Fruit fly (Drosophila melanogaster) whole organism, embryonic: ENCODE measurements around the gene E23.

ENCODE experiments used
- Adf1 ChIP-seq: fragments of 200-800 bp; sonication (Bioruptor generic); IDR thresholded peaks from 2 replicates; pipeline ENCODE4 v1.3.6; 2022; ENCODE audit warnings: missing biosample characterization, missing genetic modification characterization
- Antp ChIP-seq: fragments of 200-800 bp; sonication (Bioruptor generic); optimal IDR thresholded peaks from 3 replicates; lab custom pipeline; 2016; ENCODE audit warnings: missing biosample characterization, missing genetic modification characterization
- Atf3 ChIP-seq: fragments of 200-800 bp; sonication (Bioruptor generic); optimal IDR thresholded peaks from 3 replicates; lab custom pipeline; 2016; ENCODE audit warnings: missing biosample characterization, missing genetic modification characterization
- Blimp-1 ChIP-seq: fragments of 200-800 bp; sonication (Bioruptor generic); optimal IDR thresholded peaks from 3 replicates; lab custom pipeline; 2018; ENCODE audit warnings: missing biosample characterization, missing genetic modification characterization, mild to moderate bottlenecking, moderate library complexity, missing genetic modification reagents
- Bteb2 ChIP-seq: fragments of 200-800 bp; sonication (Bioruptor generic); optimal IDR thresholded peaks from 2 replicates; lab custom pipeline; 2016; ENCODE audit warnings: missing biosample characterization, missing genetic modification characterization
- CG10147 ChIP-seq: fragments of 200-800 bp; sonication (Bioruptor generic); optimal IDR thresholded peaks from 2 replicates; lab custom pipeline; 2019; ENCODE audit warnings: missing biosample characterization, mild to moderate bottlenecking, missing genetic modification characterization, moderate library complexity
- CG10366 ChIP-seq: fragments of 200-800 bp; sonication (Bioruptor generic); IDR thresholded peaks from 2 replicates; pipeline ENCODE4 v1.3.6; 2022; ENCODE audit warnings: missing biosample characterization, missing genetic modification characterization
- CG13624 ChIP-seq: fragments of 200-800 bp; sonication (Bioruptor generic); optimal IDR thresholded peaks from 2 replicates; lab custom pipeline; 2016; ENCODE audit warnings: missing biosample characterization, missing genetic modification characterization
- CG17568 ChIP-seq: fragments of 200-800 bp; sonication (Bioruptor generic); optimal IDR thresholded peaks from 2 replicates; lab custom pipeline; 2018; ENCODE audit warnings: missing biosample characterization, mild to moderate bottlenecking, missing genetic modification characterization, moderate library complexity
- CG1792 ChIP-seq: fragments of 200-800 bp; sonication (Bioruptor generic); optimal IDR thresholded peaks from 2 replicates; lab custom pipeline; 2016; ENCODE audit warnings: missing biosample characterization, missing genetic modification characterization
- CG18011 ChIP-seq: fragments of 200-800 bp; sonication (Bioruptor generic); optimal IDR thresholded peaks from 2 replicates; lab custom pipeline; 2017; ENCODE audit warnings: missing biosample characterization, missing genetic modification characterization, mild to moderate bottlenecking, moderate library complexity, missing genotype
- CG30431 ChIP-seq: fragments of 200-800 bp; sonication (Bioruptor generic); optimal IDR thresholded peaks from 2 replicates; lab custom pipeline; 2017; ENCODE audit warnings: missing biosample characterization, missing genetic modification characterization
- CG32772 ChIP-seq: fragments of 200-800 bp; sonication (Bioruptor generic); IDR thresholded peaks from 2 replicates; pipeline ENCODE4 v1.3.6; 2022; ENCODE audit warnings: missing biosample characterization, missing genetic modification characterization
- CG42726 ChIP-seq: fragments of 200-800 bp; sonication (Bioruptor generic); IDR thresholded peaks from 2 replicates; pipeline ENCODE4 v1.3.6; 2022; ENCODE audit warnings: missing biosample characterization, missing genetic modification characterization; ENCODE audit not compliant: partially characterized antibody
- CG5245 ChIP-seq: fragments of 200-800 bp; sonication (Bioruptor generic); optimal IDR thresholded peaks from 3 replicates; lab custom pipeline; 2016; ENCODE audit warnings: missing biosample characterization, missing genetic modification characterization
- CG8359 ChIP-seq: fragments of 200-800 bp; sonication (Bioruptor generic); optimal IDR thresholded peaks from 2 replicates; lab custom pipeline; 2017; ENCODE audit warnings: missing biosample characterization, mild to moderate bottlenecking, missing genetic modification characterization, borderline replicate concordance
- CG8765 ChIP-seq: fragments of 200-800 bp; sonication (Bioruptor generic); IDR thresholded peaks from 2 replicates; pipeline ENCODE4 v1.3.6; 2022; ENCODE audit warnings: missing biosample characterization, missing genetic modification characterization
- Dp ChIP-seq: fragments of 200-800 bp; sonication (Bioruptor generic); optimal IDR thresholded peaks from 2 replicates; lab custom pipeline; 2018; ENCODE audit warnings: missing biosample characterization, mild to moderate bottlenecking, missing genetic modification characterization, moderate library complexity
- Ets65A ChIP-seq: fragments of 200-800 bp; sonication (Bioruptor generic); peaks from one replicate; lab custom pipeline; 2016; ENCODE audit warnings: missing biosample characterization, missing genetic modification characterization
- H2.0 ChIP-seq: fragments of 200-800 bp; sonication (Bioruptor generic); IDR thresholded peaks from 2 replicates; pipeline ENCODE4 v1.3.6; 2022; ENCODE audit warnings: missing biosample characterization, missing genetic modification characterization
- HLH54F ChIP-seq: fragments of 200-800 bp; sonication (Bioruptor generic); optimal IDR thresholded peaks from 3 replicates; lab custom pipeline; 2016; ENCODE audit warnings: missing biosample characterization, missing genetic modification characterization
- HmgD ChIP-seq: fragments of 200-800 bp; sonication (Bioruptor generic); optimal IDR thresholded peaks from 3 replicates; lab custom pipeline; 2016; ENCODE audit warnings: missing biosample characterization, missing genetic modification characterization
- Hsf ChIP-seq: fragments of 200-800 bp; sonication (Bioruptor generic); optimal IDR thresholded peaks from 3 replicates; lab custom pipeline; 2016; ENCODE audit warnings: missing biosample characterization, missing genetic modification characterization
- MESR4 ChIP-seq: fragments of 200-800 bp; sonication (Bioruptor generic); optimal IDR thresholded peaks from 2 replicates; lab custom pipeline; 2018; ENCODE audit warnings: missing biosample characterization, mild to moderate bottlenecking, missing genetic modification characterization, moderate library complexity
- NC2α ChIP-seq: fragments of 200-800 bp; sonication (Bioruptor generic); optimal IDR thresholded peaks from 2 replicates; lab custom pipeline; 2016; ENCODE audit warnings: missing biosample characterization, missing genetic modification characterization
- NC2β ChIP-seq: fragments of 200-800 bp; sonication (Bioruptor generic); optimal IDR thresholded peaks from 2 replicates; lab custom pipeline; 2016; ENCODE audit warnings: missing biosample characterization, missing genetic modification characterization
- Neu2 ChIP-seq: fragments of 200-800 bp; sonication (Bioruptor generic); optimal IDR thresholded peaks from 3 replicates; lab custom pipeline; 2016; ENCODE audit warnings: missing biosample characterization, missing genetic modification characterization, borderline replicate concordance
- Optix ChIP-seq: fragments of 200-800 bp; sonication (Bioruptor generic); IDR thresholded peaks from 3 replicates; pipeline ENCODE4 v1.3.6; 2022; ENCODE audit warnings: missing biosample characterization, missing genetic modification characterization
- Poxn ChIP-seq: fragments of 200-800 bp; sonication (Bioruptor generic); IDR thresholded peaks from 2 replicates; pipeline ENCODE4 v1.3.6; 2022; ENCODE audit warnings: missing biosample characterization, missing genetic modification characterization
- Six4 ChIP-seq: fragments of 200-800 bp; sonication (Bioruptor generic); optimal IDR thresholded peaks from 2 replicates; lab custom pipeline; 2016; ENCODE audit warnings: missing biosample characterization, missing genetic modification characterization
- cas ChIP-seq: fragments of 200-800 bp; sonication (Bioruptor generic); IDR thresholded peaks from 2 replicates; pipeline ENCODE4 v1.3.6; 2022; ENCODE audit warnings: missing biosample characterization, missing genetic modification characterization
- ems ChIP-seq: fragments of 200-800 bp; sonication (Bioruptor generic); optimal IDR thresholded peaks from 3 replicates; lab custom pipeline; 2016; ENCODE audit warnings: missing biosample characterization, missing genetic modification characterization
- gce ChIP-seq: fragments of 200-800 bp; sonication (Bioruptor generic); IDR thresholded peaks from 3 replicates; pipeline ENCODE4 v1.3.6; 2022; ENCODE audit warnings: missing biosample characterization, missing genetic modification characterization
- insv ChIP-seq, 2 experiments: fragments of 200-800 bp; sonication (Bioruptor generic); optimal IDR thresholded peaks; 3 replicates each; lab custom pipeline; 2016 to 2018; ENCODE audit warnings: missing biosample characterization in 2 of 2, missing genetic modification characterization in 2 of 2
- jing ChIP-seq: fragments of 200-800 bp; sonication (Bioruptor generic); optimal IDR thresholded peaks from 2 replicates; lab custom pipeline; 2018; ENCODE audit warnings: missing biosample characterization, mild to moderate bottlenecking, missing genetic modification characterization
- kah ChIP-seq: fragments of 200-800 bp; sonication (Bioruptor generic); optimal IDR thresholded peaks from 2 replicates; lab custom pipeline; 2018; ENCODE audit warnings: missing biosample characterization, mild to moderate bottlenecking, missing genetic modification characterization
- klu ChIP-seq: fragments of 200-800 bp; sonication (Bioruptor generic); IDR thresholded peaks from 2 replicates; pipeline ENCODE4 v1.3.6; 2022; ENCODE audit warnings: missing biosample characterization, missing genetic modification characterization
- maf-S ChIP-seq: fragments of 200-800 bp; sonication (Bioruptor generic); optimal IDR thresholded peaks from 2 replicates; lab custom pipeline; 2016; ENCODE audit warnings: missing biosample characterization, missing genetic modification characterization
- org-1 ChIP-seq: fragments of 200-800 bp; sonication (Bioruptor generic); optimal IDR thresholded peaks from 2 replicates; lab custom pipeline; 2017; ENCODE audit warnings: missing biosample characterization, missing genetic modification characterization
- pnt ChIP-seq: fragments of 200-800 bp; sonication (Bioruptor generic); optimal IDR thresholded peaks from 3 replicates; lab custom pipeline; 2016; ENCODE audit warnings: missing biosample characterization, missing genetic modification characterization
- pum ChIP-seq: fragments of 200-800 bp; sonication (Bioruptor generic); optimal IDR thresholded peaks from 2 replicates; lab custom pipeline; 2016; ENCODE audit warnings: missing biosample characterization, missing genetic modification characterization
- rib ChIP-seq: fragments of 200-800 bp; sonication (Bioruptor generic); IDR thresholded peaks from 2 replicates; pipeline ENCODE4 v1.3.6; 2022; ENCODE audit warnings: missing biosample characterization, missing genetic modification characterization
- ro ChIP-seq: fragments of 200-800 bp; sonication (Bioruptor generic); IDR thresholded peaks from 2 replicates; pipeline ENCODE4 v1.3.6; 2022; ENCODE audit warnings: missing biosample characterization, missing genetic modification characterization
- sc ChIP-seq, 3 experiments: fragments of >200 bp in 2 of 3; fragments of 200-800 bp in 1 of 3; sonication (Bioruptor generic) in 1 of 3; optimal IDR thresholded peaks; 2 replicates in 2 of 3; 3 replicates in 1 of 3; lab custom pipeline; 2017; ENCODE audit warnings: mild to moderate bottlenecking in 1 of 3, missing biosample characterization in 1 of 3, missing genetic modification characterization in 1 of 3, missing genetic modification reagents in 1 of 3
- slp2 ChIP-seq: fragments of 200-800 bp; sonication (Bioruptor generic); optimal IDR thresholded peaks from 2 replicates; lab custom pipeline; 2016; ENCODE audit warnings: missing biosample characterization, missing genetic modification characterization
- tap ChIP-seq: fragments of 200-800 bp; optimal IDR thresholded peaks from 3 replicates; lab custom pipeline; 2019; ENCODE audit warnings: missing biosample characterization, mild to moderate bottlenecking, missing genetic modification characterization, moderate library complexity
- tll ChIP-seq, 2 experiments: fragments of 200-800 bp in 1 of 2; fragments of >200 bp in 1 of 2; sonication (Bioruptor generic) in 1 of 2; optimal IDR thresholded peaks; 2 replicates each; lab custom pipeline; 2017 to 2019; ENCODE audit warnings: missing biosample characterization in 2 of 2, missing genetic modification characterization in 2 of 2, mild to moderate bottlenecking in 1 of 2, moderate library complexity in 1 of 2
- tna ChIP-seq: fragments of 200-800 bp; sonication (Bioruptor generic); IDR thresholded peaks from 2 replicates; pipeline ENCODE4 v1.3.6; 2022; ENCODE audit warnings: missing biosample characterization, missing genetic modification characterization; ENCODE audit not compliant: partially characterized antibody
- toy ChIP-seq: fragments of 200-800 bp; sonication (Bioruptor generic); IDR thresholded peaks from 2 replicates; pipeline ENCODE4 v1.3.6; 2022; ENCODE audit warnings: missing biosample characterization, missing genetic modification characterization
- unpg ChIP-seq: fragments of 200-800 bp; sonication (Bioruptor generic); optimal IDR thresholded peaks from 3 replicates; lab custom pipeline; 2018; ENCODE audit warnings: missing biosample characterization, mild to moderate bottlenecking, missing genetic modification characterization, moderate library complexity
- usp ChIP-seq: fragments of >200 bp; optimal IDR thresholded peaks from 2 replicates; lab custom pipeline; 2017; ENCODE audit warnings: missing biosample characterization, missing genetic modification characterization

E23 gene

dm6 chr2L:3376684-3377086 is 22.1 kb upstream of the E23 start, which contains the start of the genes CG9662 and Ptpa (continued):
- peak in 1 of 2 experiments; percentile 17 for TF ChIP-seq insv (GFP tag; optimal IDR thresholded peaks at IDR 0.05; lab: Kevin White, UChicago)
- TF ChIP-seq H2.0 (GFP tag; lab: Robert Waterston, UW) = peak; percentile 88
- TF ChIP-seq toy (GFP tag; lab: Robert Waterston, UW) = no peak
- TF ChIP-seq CG42726 (GFP tag; lab: Robert Waterston, UW) = peak; percentile 76
- TF ChIP-seq Neu2 (GFP tag; lab: Kevin White, UChicago) = peak; percentile 15
- TF ChIP-seq slp2 (GFP tag; lab: Kevin White, UChicago) = peak; percentile 71
- peak; percentile 91 for TF ChIP-seq CG13624
- TF ChIP-seq sc (optimal IDR thresholded peaks at IDR 0.05; lab: Kevin White, UChicago) = no peak
- peak; percentile 58 for TF ChIP-seq sc (GFP tag; optimal IDR thresholded peaks at IDR 0.05; lab: Kevin White, UChicago)
- peak; percentile 65 for TF ChIP-seq Six4 (GFP tag; lab: Kevin White, UChicago)
- peak; percentile 76 for TF ChIP-seq CG1792 (GFP tag; lab: Kevin White, UChicago)
- TF ChIP-seq Antp = peak; percentile 92
- peak; percentile 35 for TF ChIP-seq MESR4 (GFP tag; lab: Kevin White, UChicago)
- no peak for TF ChIP-seq Blimp-1 (GFP tag; lab: Kevin White, UChicago)
- peak; percentile 99 for TF ChIP-seq Ets65A (GFP tag; lab: Kevin White, UChicago)
- peak; percentile 39; the same call in 1 of the 2 replicates for TF ChIP-seq ro (GFP tag; lab: Robert Waterston, UW)
- peak; percentile 43 for TF ChIP-seq HmgD
- peak; percentile 35 for TF ChIP-seq Dp
- no peak for TF ChIP-seq CG17568 (GFP tag; lab: Kevin White, UChicago)
- peak; percentile 42 for TF ChIP-seq CG18011 (GFP tag; lab: Kevin White, UChicago)
- TF ChIP-seq NC2β (GFP tag; lab: Kevin White, UChicago) = peak; percentile 78
- TF ChIP-seq Optix (GFP tag; lab: Robert Waterston, UW) = peak; percentile 82
- peak; percentile 76 for TF ChIP-seq CG32772 (GFP tag; lab: Robert Waterston, UW)
- no peak for TF ChIP-seq gce
- peak; percentile 85 for TF ChIP-seq klu (GFP tag; lab: Robert Waterston, UW)
- TF ChIP-seq ems (GFP tag; lab: Kevin White, UChicago) = peak; percentile 82
- peak; percentile 66 for TF ChIP-seq CG5245
- peak; percentile 66 for TF ChIP-seq unpg
- TF ChIP-seq maf-S (GFP tag; lab: Kevin White, UChicago) = peak; percentile 85
- peak; percentile 54 for TF ChIP-seq jing (GFP tag; lab: Kevin White, UChicago)
- peak; percentile 66 for TF ChIP-seq CG8765 (GFP tag; lab: Robert Waterston, UW)
- peak; percentile 56; the same call in 1 of the 2 replicates for TF ChIP-seq rib (GFP tag; lab: Robert Waterston, UW)
- TF ChIP-seq cas (GFP tag; lab: Robert Waterston, UW) = peak; percentile 47; the same call in 1 of the 2 replicates
- TF ChIP-seq NC2α (GFP tag; lab: Kevin White, UChicago) = peak; percentile 75
- peak; percentile 91 for TF ChIP-seq Hsf (GFP tag; lab: Kevin White, UChicago)
- TF ChIP-seq Atf3 (GFP tag; lab: Kevin White, UChicago) = peak; percentile 79
- TF ChIP-seq tna = peak; percentile 70
- peak; percentile 16 for TF ChIP-seq tap
- peak; percentile 8 for TF ChIP-seq org-1 (GFP tag; lab: Kevin White, UChicago)
- peak; percentile 88 for TF ChIP-seq pum (GFP tag; lab: Kevin White, UChicago)
- peak; percentile 92 for TF ChIP-seq CG10366
- peak; percentile 90 for TF ChIP-seq HLH54F (GFP tag; lab: Kevin White, UChicago)
- peak; percentile 55 for TF ChIP-seq CG10147 (GFP tag; lab: Kevin White, UChicago)
- peak; percentile 74 for TF ChIP-seq CG30431 (GFP tag; lab: Kevin White, UChicago)
- peak; percentile 81 for TF ChIP-seq Bteb2 (GFP tag; lab: Kevin White, UChicago)
- peak in 1 of 2 experiments; percentile 81 for TF ChIP-seq tll (GFP tag; optimal IDR thresholded peaks at IDR 0.05; lab: Kevin White, UChicago)
- no peak for TF ChIP-seq kah (GFP tag; lab: Kevin White, UChicago)
- TF ChIP-seq usp (GFP tag; lab: Kevin White, UChicago) = no peak
- TF ChIP-seq pnt = peak; percentile 93
- TF ChIP-seq Adf1 = peak; percentile 50
- TF ChIP-seq CG8359 = peak; percentile 13
- TF ChIP-seq Poxn (GFP tag; lab: Robert Waterston, UW) = no peak
